Worm (Caenorhabditis elegans): Measurements from ENCODE around the gene wapl-1.

Gene wapl-1

DNA sequence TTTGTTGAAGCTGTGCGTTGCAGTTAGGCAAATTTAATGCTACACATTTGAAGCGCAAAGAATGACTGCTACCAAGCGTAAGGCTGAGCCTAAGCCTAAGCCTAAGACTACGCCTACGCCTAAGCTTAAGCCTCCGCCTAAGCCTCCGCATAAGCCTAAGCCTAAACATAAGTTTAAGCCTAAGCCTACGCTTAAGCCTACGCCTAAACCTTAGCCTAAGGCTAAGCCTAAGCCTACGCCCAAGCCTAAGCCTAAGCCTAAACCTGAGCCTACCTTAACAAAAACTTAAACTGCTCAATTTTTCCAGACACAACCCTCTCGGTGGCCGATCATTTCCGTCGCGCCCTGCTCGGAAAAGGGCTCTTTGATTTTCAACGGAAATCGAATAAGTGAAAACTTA is 13.8 kb upstream of the wapl-1 start:
- no peak for TF ChIP-seq egl-27 (tag; optimal IDR thresholded peaks at IDR 0.05)

ce11 chrIV:4456658-4457057 is 11.1 kb upstream of the wapl-1 start:
- TF ChIP-seq lsy-12 (tag; optimal IDR thresholded peaks at IDR 0.05) (no peak), fkh-10 (GFP tag; optimal IDR thresholded peaks at IDR 0.05) (no peak), lin-39 (tag; optimal IDR thresholded peaks at IDR 0.05) (no peak), eor-1 (tag; optimal IDR thresholded peaks at IDR 0.05) (no peak), nhr-23 (tag; optimal IDR thresholded peaks at IDR 0.05) (no peak), lin-15B (tag; optimal IDR thresholded peaks at IDR 0.05) (no peak), skn-1 (tag; optimal IDR thresholded peaks at IDR 0.05) (no peak), elt-1 (tag; optimal IDR thresholded peaks at IDR 0.05) (no peak), unc-62 (GFP tag; optimal IDR thresholded peaks at IDR 0.05) (no peak), aly-2 (tag; optimal IDR thresholded peaks at IDR 0.05) (no peak), fkh-2 (tag; optimal IDR thresholded peaks at IDR 0.05) (no peak), elt-3 (tag; optimal IDR thresholded peaks at IDR 0.05) (no peak), nhr-237 (tag; optimal IDR thresholded peaks at IDR 0.05) (no peak), snpc-4 (tag; optimal IDR thresholded peaks at IDR 0.05) (no peak), R02D3.7 (tag; optimal IDR thresholded peaks at IDR 0.05) (no peak), ztf-11 (tag; optimal IDR thresholded peaks at IDR 0.05) (no peak), nhr-43 (tag; optimal IDR thresholded peaks at IDR 0.05; ENCODE audit: poor library complexity, severe bottlenecking) (no peak), sea-2 (GFP tag; optimal IDR thresholded peaks at IDR 0.05) (no peak)

DNA sequence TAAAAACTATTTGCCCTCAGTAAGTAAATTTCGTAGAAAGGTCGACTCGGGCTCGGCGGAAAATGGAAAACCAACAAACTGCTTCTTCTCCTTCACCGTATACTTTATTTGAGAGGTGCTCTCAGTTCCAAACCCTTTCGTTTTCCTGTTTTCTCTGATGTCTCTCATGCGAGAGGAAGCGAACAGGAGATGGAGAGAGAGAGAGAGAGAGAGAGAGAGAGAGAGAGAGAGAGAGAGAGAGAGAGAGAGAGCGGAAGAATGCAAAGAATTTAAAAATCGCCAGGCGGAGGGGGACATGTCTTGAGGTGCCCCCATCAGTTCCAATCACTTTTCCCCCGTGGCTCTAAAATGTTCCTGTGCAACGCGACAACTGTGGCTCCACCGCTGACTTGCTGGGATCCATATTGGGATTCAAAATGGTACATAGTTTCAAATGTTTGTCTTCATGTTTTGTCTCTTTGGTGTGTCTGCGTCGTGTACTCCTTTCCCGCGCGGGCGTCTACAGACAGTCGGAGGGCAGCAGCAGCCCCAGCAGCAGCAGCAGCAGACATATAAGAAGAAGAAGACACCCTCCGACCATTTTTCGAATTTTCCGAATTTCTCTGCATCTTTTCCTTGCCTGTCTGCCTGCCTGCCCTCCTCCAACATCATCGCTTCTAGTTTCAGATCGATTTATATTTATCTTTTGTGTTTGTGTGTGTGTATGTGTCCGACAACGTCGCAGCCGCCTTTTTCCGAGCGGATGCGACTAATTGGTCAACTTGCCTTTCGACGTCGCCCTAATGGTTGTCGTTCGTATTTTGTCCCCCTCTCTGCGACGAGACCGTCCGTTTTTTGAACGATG is 9.0 kb upstream of the wapl-1 start, which contains the start of gene R08C7.11:
TSS of gene R08C7.11 (minus strand) at position 608 of the 844 bp plus-strand sequence.
- TF ChIP-seq ceh-16 (tag; optimal IDR thresholded peaks at IDR 0.05) (no peak), unc-39 (tag; optimal IDR thresholded peaks at IDR 0.05) (no peak), nhr-11 (tag; optimal IDR thresholded peaks at IDR 0.05) (no peak), nhr-23 (tag; optimal IDR thresholded peaks at IDR 0.05) (peak; percentile 68), nhr-67 (tag; optimal IDR thresholded peaks at IDR 0.05) (no peak), elt-3 (tag; optimal IDR thresholded peaks at IDR 0.05) (peak in 1 of 3 experiments; percentile 17), pha-4 (tag; optimal IDR thresholded peaks at IDR 0.05) (peak; percentile 67), zag-1 (tag; optimal IDR thresholded peaks at IDR 0.05) (no peak), elt-1 (tag; optimal IDR thresholded peaks at IDR 0.05) (no peak), lin-15B (tag; optimal IDR thresholded peaks at IDR 0.05) (no peak), elt-2 (tag; optimal IDR thresholded peaks at IDR 0.05) (peak; percentile 14), ceh-82 (tag; optimal IDR thresholded peaks at IDR 0.05) (no peak), snpc-4 (tag; optimal IDR thresholded peaks at IDR 0.05) (peak; percentile 1), pqm-1 (tag; optimal IDR thresholded peaks at IDR 0.05) (no peak), lin-39 (tag; optimal IDR thresholded peaks at IDR 0.05) (peak; percentile 31), nhr-25 (tag; optimal IDR thresholded peaks at IDR 0.05) (peak; percentile 78), eor-1 (tag; optimal IDR thresholded peaks at IDR 0.05) (no peak), ceh-28 (tag; optimal IDR thresholded peaks at IDR 0.05) (peak; percentile 34), nfya-1 (tag; optimal IDR thresholded peaks at IDR 0.05; ENCODE audit: insufficient read depth) (peak; percentile 33), ceh-9 (tag; optimal IDR thresholded peaks at IDR 0.05) (no peak), nhr-43 (tag; optimal IDR thresholded peaks at IDR 0.05; ENCODE audit: poor library complexity, severe bottlenecking) (peak; percentile 23), nhr-77 (tag; optimal IDR thresholded peaks at IDR 0.05) (no peak), nhr-12 (tag; optimal IDR thresholded peaks at IDR 0.05) (no peak)

- no peak for TF ChIP-seq nhr-76 (tag; optimal IDR thresholded peaks at IDR 0.05)
- no peak for TF ChIP-seq ceh-16 (tag; optimal IDR thresholded peaks at IDR 0.05)
- peak; percentile 6 for TF ChIP-seq nhr-23 (tag; optimal IDR thresholded peaks at IDR 0.05)
Observed at ce11 chrIV:4451576-4451975, 6.0 kb upstream of the wapl-1 start, which contains the start of gene R08C7.1. Gene R08C7.1 (plus strand): TSS chrIV:4451876.

All from whole organism, L3 larva.